Fruit fly (Drosophila melanogaster) S2 (cell line): ENCODE results near the gene lost.

Experiments
- CG8478 ChIP-seq: fragments of >200 bp; optimal IDR thresholded peaks from 2 replicates; lab custom pipeline; 2018
- CTCF ChIP-seq, 2 experiments: fragments of >200 bp; optimal IDR thresholded peaks; 2 replicates each; lab custom pipeline; 2018

DNA sequence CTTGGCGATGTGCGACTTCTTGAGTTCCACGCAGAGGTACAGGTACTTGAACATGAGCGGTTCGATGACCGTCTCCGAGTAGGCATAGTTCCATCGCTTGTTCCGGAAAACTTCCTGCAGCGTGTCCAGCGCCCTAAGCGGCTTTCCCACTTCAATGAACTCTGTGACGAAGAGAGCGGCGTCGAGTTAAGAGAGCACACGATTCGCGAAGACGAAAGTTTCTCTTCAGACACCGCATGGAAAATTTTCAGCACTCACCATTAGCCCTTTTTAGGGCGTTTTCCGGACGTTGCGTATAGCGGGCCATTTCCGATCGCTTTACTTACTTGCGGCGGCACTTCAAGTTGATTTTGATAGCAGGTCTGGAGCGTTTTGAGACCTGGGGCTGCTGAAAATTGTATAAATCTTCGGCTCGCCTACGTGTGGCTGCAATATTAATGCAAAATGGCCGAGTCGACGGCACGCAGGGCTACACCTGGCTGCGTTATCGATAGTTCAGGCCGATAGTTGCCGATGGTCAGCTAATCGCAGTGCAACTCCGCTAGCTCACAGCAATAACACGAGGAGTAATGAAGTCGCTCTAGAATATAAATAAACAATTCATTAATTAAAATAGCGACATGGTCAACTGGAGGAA, 30.7 kb downstream of the lost start, which contains the start of the genes eIF3a and CG1074:
- TF ChIP-seq CG8478 = no peak
- peak in 1 of 2 experiments; percentile 45 for TF ChIP-seq CTCF (optimal IDR thresholded peaks at IDR 0.05; lab: Kevin White, UChicago)
